ENCODE assay signal across 4 worm cellular contexts in the genomic region with DNA sequence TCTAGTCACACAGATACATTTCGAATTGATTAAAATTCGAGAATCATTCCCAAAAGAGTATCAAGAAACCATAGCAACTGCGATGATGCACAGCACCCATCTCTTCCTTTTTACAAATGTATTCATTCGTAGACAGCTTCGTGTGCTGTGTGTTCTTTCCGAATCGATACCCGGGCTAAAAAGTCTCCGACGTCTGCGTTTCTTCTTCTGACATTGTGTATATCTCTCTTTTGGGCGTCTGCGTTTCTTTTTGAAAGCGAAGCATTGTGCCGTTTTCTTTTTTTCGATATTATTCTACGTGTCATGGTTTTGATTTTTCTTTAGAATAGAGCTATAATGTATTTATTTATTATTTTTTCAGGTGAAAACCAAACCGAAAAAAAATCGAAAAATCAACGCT.
TF ChIP-seq lines count a peak whose summit lies in the region.

Gene attf-5 (plus strand): TSS at position 362 of the 400 bp plus-strand sequence.

TF ChIP-seq in whole organism, L1 larva, 84 proteins besides CTCF, POLR2A, EP300 and RAD21 (continued from another document and continues in another):
- TF ChIP-seq lsy-2 (tag; optimal IDR thresholded peaks at IDR 0.05; lab: Kevin White, UChicago) = peak in 1 of 2 experiments; percentile 35
- TF ChIP-seq ceh-63 (GFP tag; optimal IDR thresholded peaks at IDR 0.05; lab: Kevin White, UChicago) = no peak
- peak in 1 of 3 experiments; percentile 25 for TF ChIP-seq ceh-82 (tag; optimal IDR thresholded peaks at IDR 0.05; lab: Kevin White, UChicago)
- TF ChIP-seq sup-37 (GFP tag; optimal IDR thresholded peaks at IDR 0.05; lab: Kevin White, UChicago) = no peak
- TF ChIP-seq fkh-10 (GFP tag; optimal IDR thresholded peaks at IDR 0.05; lab: Kevin White, UChicago) = no peak
- TF ChIP-seq unc-86 (tag; optimal IDR thresholded peaks at IDR 0.05; lab: Kevin White, UChicago) = no peak
- TF ChIP-seq nhr-11 (tag; optimal IDR thresholded peaks at IDR 0.05; lab: Kevin White, UChicago) = no peak
- TF ChIP-seq alr-1 (tag; optimal IDR thresholded peaks at IDR 0.05; lab: Kevin White, UChicago; ENCODE audit: borderline replicate concordance) = no peak
- no peak for TF ChIP-seq fkh-4 (tag; optimal IDR thresholded peaks at IDR 0.05; lab: Kevin White, UChicago; ENCODE audit: borderline replicate concordance)
- no peak for TF ChIP-seq nhr-84 (tag; optimal IDR thresholded peaks at IDR 0.05; lab: Kevin White, UChicago)
- no peak for TF ChIP-seq dsc-1 (tag; optimal IDR thresholded peaks at IDR 0.05; lab: Kevin White, UChicago)
- TF ChIP-seq nhr-20 (tag; optimal IDR thresholded peaks at IDR 0.05; lab: Kevin White, UChicago) = peak; percentile 29
- TF ChIP-seq nhr-28 (tag; optimal IDR thresholded peaks at IDR 0.05; lab: Kevin White, UChicago) = no peak
- no peak for TF ChIP-seq aly-2 (tag; optimal IDR thresholded peaks at IDR 0.05; lab: Kevin White, UChicago)
- no peak for TF ChIP-seq unc-130 (tag; optimal IDR thresholded peaks at IDR 0.05; lab: Kevin White, UChicago)
- peak; percentile 43 for TF ChIP-seq skn-1 (tag; optimal IDR thresholded peaks at IDR 0.05; lab: Kevin White, UChicago)
- no peak for TF ChIP-seq mef-2 (tag; optimal IDR thresholded peaks at IDR 0.05; lab: Kevin White, UChicago)
- TF ChIP-seq nhr-71 (tag; optimal IDR thresholded peaks at IDR 0.05; lab: Kevin White, UChicago) = no peak
- TF ChIP-seq lin-39 (tag; optimal IDR thresholded peaks at IDR 0.05; lab: Kevin White, UChicago) = no peak
- TF ChIP-seq ces-1 (GFP tag; optimal IDR thresholded peaks at IDR 0.05; lab: Kevin White, UChicago) = no peak
- no peak for TF ChIP-seq tbx-2 (tag; optimal IDR thresholded peaks at IDR 0.05; lab: Kevin White, UChicago)
- TF ChIP-seq dpl-1 (GFP tag; optimal IDR thresholded peaks at IDR 0.05; lab: Kevin White, UChicago) = no peak
- peak; percentile 21 for TF ChIP-seq blmp-1 (tag; optimal IDR thresholded peaks at IDR 0.05; lab: Kevin White, UChicago)
- TF ChIP-seq unc-98 (GFP tag; IDR thresholded peaks at IDR 0.05; lab: Robert Waterston, UW) = no peak
- no peak for TF ChIP-seq ztf-11 (tag; optimal IDR thresholded peaks at IDR 0.05; lab: Kevin White, UChicago)
- TF ChIP-seq fos-1 (tag; optimal IDR thresholded peaks at IDR 0.05; lab: Kevin White, UChicago) = no peak
- peak; percentile 4 for TF ChIP-seq swsn-7 (tag; optimal IDR thresholded peaks at IDR 0.05; lab: Kevin White, UChicago)
- TF ChIP-seq irx-1 (tag; optimal IDR thresholded peaks at IDR 0.05; lab: Kevin White, UChicago) = no peak
- no peak for TF ChIP-seq isw-1 (GFP tag; IDR thresholded peaks at IDR 0.05; lab: Robert Waterston, UW)
- no peak for TF ChIP-seq zip-4 (GFP tag; optimal IDR thresholded peaks at IDR 0.05; lab: Kevin White, UChicago)
- no peak for TF ChIP-seq tlp-1 (tag; optimal IDR thresholded peaks at IDR 0.05; lab: Kevin White, UChicago)
- TF ChIP-seq ceh-90 (tag; optimal IDR thresholded peaks at IDR 0.05; lab: Kevin White, UChicago) = no peak
- TF ChIP-seq nhr-12 (tag; optimal IDR thresholded peaks at IDR 0.05; lab: Kevin White, UChicago) = no peak

TF ChIP-seq in whole organism, L3 larva, 47 proteins besides CTCF, POLR2A, EP300 and RAD21 (continued from another document):
- TF ChIP-seq nhr-11 (tag; optimal IDR thresholded peaks at IDR 0.05; lab: Kevin White, UChicago) (no peak), ztf-4 (tag; optimal IDR thresholded peaks at IDR 0.05; lab: Kevin White, UChicago) (no peak), fkh-2 (tag; optimal IDR thresholded peaks at IDR 0.05; lab: Kevin White, UChicago) (no peak), elt-2 (tag; optimal IDR thresholded peaks at IDR 0.05; lab: Kevin White, UChicago) (no peak), skn-1 (tag; optimal IDR thresholded peaks at IDR 0.05; lab: Kevin White, UChicago) (no peak), tbx-2 (tag; optimal IDR thresholded peaks at IDR 0.05; lab: Kevin White, UChicago) (no peak), nhr-28 (tag; optimal IDR thresholded peaks at IDR 0.05; lab: Kevin White, UChicago) (no peak), lsy-12 (tag; optimal IDR thresholded peaks at IDR 0.05; lab: Kevin White, UChicago) (no peak), nhr-237 (tag; optimal IDR thresholded peaks at IDR 0.05; lab: Kevin White, UChicago) (no peak), R02D3.7 (tag; optimal IDR thresholded peaks at IDR 0.05; lab: Kevin White, UChicago) (no peak), fos-1 (tag; optimal IDR thresholded peaks at IDR 0.05; lab: Kevin White, UChicago) (no peak), nhr-77 (tag; optimal IDR thresholded peaks at IDR 0.05; lab: Kevin White, UChicago) (no peak), ceh-16 (tag; optimal IDR thresholded peaks at IDR 0.05; lab: Kevin White, UChicago) (no peak), hmg-11 (tag; optimal IDR thresholded peaks at IDR 0.05; lab: Kevin White, UChicago) (peak; percentile 42), mdl-1 (tag; optimal IDR thresholded peaks at IDR 0.05; lab: Kevin White, UChicago) (no peak), nhr-43 (tag; optimal IDR thresholded peaks at IDR 0.05; lab: Kevin White, UChicago; ENCODE audit: poor library complexity, severe bottlenecking) (no peak), pha-4 (tag; optimal IDR thresholded peaks at IDR 0.05; lab: Kevin White, UChicago) (peak; percentile 53), eor-1 (tag; optimal IDR thresholded peaks at IDR 0.05; lab: Kevin White, UChicago) (no peak), ceh-9 (tag; optimal IDR thresholded peaks at IDR 0.05; lab: Kevin White, UChicago) (no peak), lin-15B (tag; optimal IDR thresholded peaks at IDR 0.05; lab: Kevin White, UChicago) (no peak)

TF ChIP-seq in whole organism, late embryonic, 69 proteins besides CTCF, POLR2A, EP300 and RAD21 (continued from another document):
- TF ChIP-seq ceh-22 (tag; optimal IDR thresholded peaks at IDR 0.05; lab: Kevin White, UChicago) (no peak), C08G9.2 (tag; optimal IDR thresholded peaks at IDR 0.05; lab: Kevin White, UChicago) (no peak), F13H6.1 (tag; optimal IDR thresholded peaks at IDR 0.05; lab: Kevin White, UChicago) (no peak)

TF ChIP-seq in whole organism, mixed stage, embryonic, 35 proteins besides CTCF, POLR2A, EP300 and RAD21 (continued from another document):
- TF ChIP-seq ztf-11 (tag; optimal IDR thresholded peaks at IDR 0.05; lab: Kevin White, UChicago) = no peak
- peak; percentile 55 for TF ChIP-seq mep-1 (tag; optimal IDR thresholded peaks at IDR 0.05; lab: Kevin White, UChicago)
- TF ChIP-seq unc-120 (tag; optimal IDR thresholded peaks at IDR 0.05; lab: Kevin White, UChicago; ENCODE audit: poor library complexity, severe bottlenecking) = no peak
- TF ChIP-seq snpc-4 (tag; optimal IDR thresholded peaks at IDR 0.05; lab: Kevin White, UChicago) = no peak
- peak; percentile 43 for TF ChIP-seq ham-2 (GFP tag; optimal IDR thresholded peaks at IDR 0.05; lab: Kevin White, UChicago)
- TF ChIP-seq M03D4.4 (tag; optimal IDR thresholded peaks at IDR 0.05; lab: Kevin White, UChicago) = no peak
- no peak for TF ChIP-seq flh-1 (GFP tag; optimal IDR thresholded peaks at IDR 0.05; lab: Kevin White, UChicago)
